Worm (Caenorhabditis elegans) whole organism, L4 larva: ENCODE measurements around the gene srlf-2.

Source experiments
- D1046.2 ChIP-seq: fragments of 200-800 bp; sonication (Bioruptor generic); IDR thresholded peaks from 2 replicates; pipeline ENCODE4 v1.3.6; 2022; ENCODE audit warnings: missing genetic modification characterization, missing compliant biosample characterization
- F37D6.2 ChIP-seq: sonication (generic microtip); optimal IDR thresholded peaks from 2 replicates; lab custom pipeline; 2016; ENCODE audit warnings: mild to moderate bottlenecking, missing genetic modification characterization, missing compliant biosample characterization
- Y48G9A.11 ChIP-seq: fragments of 200-800 bp; sonication (Bioruptor generic); IDR thresholded peaks from 2 replicates; pipeline ENCODE4 v1.3.6; 2022; ENCODE audit warnings: missing genetic modification reagents, missing genetic modification characterization, missing compliant biosample characterization
- Y5F2A.4 ChIP-seq: fragments of 200-800 bp; sonication (Bioruptor generic); optimal IDR thresholded peaks from 2 replicates; lab custom pipeline; 2018; ENCODE audit warnings: mild to moderate bottlenecking, missing genetic modification characterization, missing compliant biosample characterization
- Y75B8A.6 ChIP-seq: fragments of 200-800 bp; sonication (Bioruptor generic); IDR thresholded peaks from 2 replicates; pipeline ENCODE4 v1.3.6; 2022; ENCODE audit warnings: missing genetic modification reagents, missing genetic modification characterization, missing compliant biosample characterization
- ZK546.5 ChIP-seq, 2 experiments: sonication (generic microtip); optimal IDR thresholded peaks; 2 replicates each; lab custom pipeline; 2017; ENCODE audit warnings: missing biosample characterization in 2 of 2, missing genetic modification characterization in 2 of 2
- aha-1 ChIP-seq: fragments of 150-350 bp; peaks from one replicate; lab custom pipeline; 2014; ENCODE audit warnings: missing biosample characterization, missing genetic modification characterization
- aly-2 ChIP-seq: sonication (generic microtip); optimal IDR thresholded peaks from 2 replicates; lab custom pipeline; 2018; ENCODE audit warnings: missing biosample characterization, missing genetic modification characterization
- ama-1 ChIP-seq: fragments of 150-350 bp; optimal IDR thresholded peaks from 2 replicates; lab custom pipeline; 2014; ENCODE audit warnings: inconsistent platforms, mixed read lengths
- arid-1 ChIP-seq: fragments of 200-800 bp; sonication (Bioruptor generic); conservative IDR thresholded peaks from 2 replicates; pipeline ENCODE4 v1.3.6; 2022; ENCODE audit warnings: missing genetic modification reagents, missing genetic modification characterization, missing compliant biosample characterization
- attf-4 ChIP-seq: sonication (generic microtip); optimal IDR thresholded peaks from 3 replicates; lab custom pipeline; 2017; ENCODE audit warnings: missing biosample characterization, missing genetic modification characterization
- ceh-28 ChIP-seq: fragments of 150-350 bp; optimal IDR thresholded peaks from 2 replicates; lab custom pipeline; 2014; ENCODE audit warnings: missing biosample characterization, missing genetic modification reagents, missing genetic modification characterization
- ceh-62 ChIP-seq: sonication (generic microtip); optimal IDR thresholded peaks from 2 replicates; lab custom pipeline; 2017; ENCODE audit warnings: missing biosample characterization, missing genetic modification characterization
- cey-2 ChIP-seq: sonication (generic microtip); optimal IDR thresholded peaks from 3 replicates; lab custom pipeline; 2017; ENCODE audit warnings: missing genetic modification characterization, mild to moderate bottlenecking, missing compliant biosample characterization, antibody characterized with exemption, borderline replicate concordance; ENCODE audit not compliant: insufficient read depth
- ctbp-1 ChIP-seq: fragments of 200-800 bp; sonication (Bioruptor generic); IDR thresholded peaks from 2 replicates; pipeline ENCODE4 v1.3.6; 2022; ENCODE audit warnings: missing genetic modification reagents, missing genetic modification characterization, missing compliant biosample characterization
- daf-12 ChIP-seq: fragments of 150-350 bp; optimal IDR thresholded peaks from 2 replicates; lab custom pipeline; 2014; ENCODE audit warnings: missing biosample characterization, missing genetic modification reagents, missing genetic modification characterization
- daf-19 ChIP-seq: fragments of 200-800 bp; sonication (Bioruptor generic); conservative IDR thresholded peaks from 2 replicates; pipeline ENCODE4 v1.3.6; 2022; ENCODE audit warnings: missing genetic modification characterization, missing compliant biosample characterization
- daf-8 ChIP-seq: fragments of 200-800 bp; sonication (Bioruptor generic); IDR thresholded peaks from 2 replicates; pipeline ENCODE4 v1.3.6; 2022; ENCODE audit warnings: missing genetic modification characterization, missing compliant biosample characterization
- dmd-8 ChIP-seq: fragments of 200-800 bp; sonication (Bioruptor generic); IDR thresholded peaks from 2 replicates; pipeline ENCODE4 v1.3.6; 2022; ENCODE audit warnings: missing genetic modification characterization, missing compliant biosample characterization
- dmd-9 ChIP-seq: fragments of 200-800 bp; sonication (Bioruptor generic); IDR thresholded peaks from 2 replicates; pipeline ENCODE4 v1.3.6; 2022; ENCODE audit warnings: missing genetic modification reagents, missing genetic modification characterization, missing compliant biosample characterization
- dve-1 ChIP-seq: sonication (generic microtip); optimal IDR thresholded peaks from 2 replicates; lab custom pipeline; 2017; ENCODE audit warnings: antibody characterized with exemption, mild to moderate bottlenecking, missing genetic modification characterization, missing compliant biosample characterization; ENCODE audit not compliant: insufficient read depth
- egl-27 ChIP-seq: sonication (generic microtip); optimal IDR thresholded peaks from 3 replicates; lab custom pipeline; 2017; ENCODE audit warnings: missing biosample characterization, missing genetic modification reagents, missing genetic modification characterization
- hif-1 ChIP-seq, 2 experiments: sonication (generic microtip); optimal IDR thresholded peaks; 2 replicates each; lab custom pipeline; 2016 to 2017; ENCODE audit warnings: missing compliant biosample characterization in 2 of 2, missing genetic modification characterization in 2 of 2, missing genetic modification reagents in 2 of 2, missing genotype in 2 of 2, mild to moderate bottlenecking in 1 of 2
- hlh-30 ChIP-seq: sonication (generic microtip); optimal IDR thresholded peaks from 2 replicates; lab custom pipeline; 2017; ENCODE audit warnings: antibody characterized with exemption, mild to moderate bottlenecking, missing genetic modification characterization, missing compliant biosample characterization; ENCODE audit not compliant: insufficient read depth
- hmg-1.1 ChIP-seq: fragments of 200-800 bp; sonication (Bioruptor generic); IDR thresholded peaks from 2 replicates; pipeline ENCODE4 v1.3.6; 2022; ENCODE audit warnings: missing genetic modification reagents, missing genetic modification characterization, missing compliant biosample characterization
- lim-7 ChIP-seq: fragments of 200-800 bp; sonication (Bioruptor generic); IDR thresholded peaks from 2 replicates; pipeline ENCODE4 v1.3.6; 2022; ENCODE audit warnings: missing genetic modification characterization, missing compliant biosample characterization
- lin-1 ChIP-seq: fragments of 200-800 bp; sonication (Bioruptor generic); IDR thresholded peaks from 2 replicates; pipeline ENCODE4 v1.3.6; 2022; ENCODE audit warnings: missing genetic modification reagents, missing genetic modification characterization, missing compliant biosample characterization
- lir-3 ChIP-seq: sonication (generic microtip); optimal IDR thresholded peaks from 2 replicates; lab custom pipeline; 2016; ENCODE audit warnings: mild to moderate bottlenecking, missing genetic modification characterization, missing compliant biosample characterization
- lsy-2 ChIP-seq, 2 experiments: fragments of 150-350 bp in 1 of 2; sonication (generic microtip) in 1 of 2; optimal IDR thresholded peaks; 2 replicates each; lab custom pipeline; 2014 to 2017; ENCODE audit warnings: missing biosample characterization in 2 of 2, missing genetic modification characterization in 2 of 2
- mdl-1 ChIP-seq, 2 experiments: fragments of 150-350 bp in 1 of 2; sonication (generic microtip) in 1 of 2; optimal IDR thresholded peaks; 2 replicates each; lab custom pipeline; 2014 to 2017; ENCODE audit warnings: missing biosample characterization in 2 of 2, missing genetic modification characterization in 2 of 2
- mdt-29 ChIP-seq: fragments of 200-800 bp; sonication (Bioruptor generic); IDR thresholded peaks from 2 replicates; pipeline ENCODE4 v1.3.6; 2022; ENCODE audit warnings: missing genetic modification reagents, missing genetic modification characterization, missing compliant biosample characterization
- mxl-2 ChIP-seq: fragments of 200-800 bp; sonication (Bioruptor generic); conservative IDR thresholded peaks from 2 replicates; pipeline ENCODE4 v1.3.6; 2022; ENCODE audit warnings: missing genetic modification reagents, missing genetic modification characterization, missing compliant biosample characterization
- nhr-11 ChIP-seq: fragments of 150-350 bp; optimal IDR thresholded peaks from 2 replicates; lab custom pipeline; 2014; ENCODE audit warnings: missing biosample characterization, missing genetic modification characterization
- nhr-237 ChIP-seq: sonication (generic microtip); optimal IDR thresholded peaks from 2 replicates; lab custom pipeline; 2017; ENCODE audit warnings: missing biosample characterization, missing genetic modification characterization
- nhr-48 ChIP-seq: sonication (generic microtip); optimal IDR thresholded peaks from 2 replicates; lab custom pipeline; 2016; ENCODE audit warnings: mild to moderate bottlenecking, missing genetic modification characterization, missing compliant biosample characterization
- nhr-6 ChIP-seq: fragments of 150-350 bp; optimal IDR thresholded peaks from 2 replicates; lab custom pipeline; 2014; ENCODE audit warnings: missing biosample characterization, missing genetic modification characterization
- pha-4 ChIP-seq, 2 experiments: fragments of 150-350 bp in 1 of 2; fragments of 200-800 bp in 1 of 2; sonication (Bioruptor generic) in 1 of 2; IDR thresholded peaks in 1 of 2; optimal IDR thresholded peaks in 1 of 2; 2 replicates each; pipeline versions ENCODE4 v1.3.6 to Lab custom; 2014 to 2022; ENCODE audit warnings: missing genetic modification characterization in 2 of 2, missing genetic modification reagents in 2 of 2, missing biosample characterization in 1 of 2, missing compliant biosample characterization in 1 of 2
- sdz-12 ChIP-seq: fragments of 200-800 bp; sonication (Bioruptor generic); optimal IDR thresholded peaks from 2 replicates; lab custom pipeline; 2018; ENCODE audit warnings: mild to moderate bottlenecking, missing genetic modification characterization, missing compliant biosample characterization
- skn-1 ChIP-seq: fragments of 150-350 bp; optimal IDR thresholded peaks from 2 replicates; lab custom pipeline; 2014; ENCODE audit warnings: missing biosample characterization, missing genetic modification characterization
- snpc-1.2 ChIP-seq: fragments of 200-800 bp; sonication (Bioruptor generic); IDR thresholded peaks from 2 replicates; pipeline ENCODE4 v1.3.6; 2022; ENCODE audit warnings: missing genetic modification reagents, missing genetic modification characterization, missing compliant biosample characterization
- spr-3 ChIP-seq: fragments of 200-800 bp; sonication (Bioruptor generic); optimal IDR thresholded peaks from 2 replicates; lab custom pipeline; 2018; ENCODE audit warnings: mild to moderate bottlenecking, missing genetic modification characterization, missing compliant biosample characterization
- tra-1 ChIP-seq: fragments of 200-800 bp; sonication (Bioruptor generic); IDR thresholded peaks from 2 replicates; pipeline ENCODE4 v1.3.6; 2022; ENCODE audit warnings: missing genetic modification reagents, missing genetic modification characterization, missing compliant biosample characterization
- unc-39 ChIP-seq: sonication (generic microtip); optimal IDR thresholded peaks from 2 replicates; lab custom pipeline; 2017; ENCODE audit warnings: missing biosample characterization, missing genetic modification characterization
- unc-62 ChIP-seq, 3 experiments: fragments of 150-350 bp in 1 of 3; sonication (generic microtip); optimal IDR thresholded peaks in 2 of 3; peaks in 1 of 3; 1 replicate in 1 of 3; 2 replicates in 2 of 3; lab custom pipeline; 2014 to 2017; ENCODE audit warnings: missing biosample characterization in 3 of 3, missing genetic modification characterization in 3 of 3, missing genetic modification reagents in 3 of 3, missing genotype in 1 of 3
- vab-7 ChIP-seq: fragments of 200-800 bp; sonication (Bioruptor generic); IDR thresholded peaks from 2 replicates; pipeline ENCODE4 v1.3.6; 2022; ENCODE audit warnings: missing genetic modification reagents, missing genetic modification characterization, missing compliant biosample characterization
- zfp-2 ChIP-seq: sonication (generic microtip); optimal IDR thresholded peaks from 2 replicates; lab custom pipeline; 2016; ENCODE audit warnings: mild to moderate bottlenecking, missing genetic modification characterization, missing compliant biosample characterization
- zip-11 ChIP-seq: fragments of 200-800 bp; sonication (Bioruptor generic); IDR thresholded peaks from 2 replicates; pipeline ENCODE4 v1.3.6; 2022; ENCODE audit warnings: missing genetic modification characterization, missing compliant biosample characterization
- ztf-7 ChIP-seq: fragments of 150-350 bp; optimal IDR thresholded peaks from 2 replicates; lab custom pipeline; 2014; ENCODE audit warnings: missing biosample characterization, missing genetic modification characterization

The srlf-2 gene

ce11 chrIV:8530042-8531027 lies 40.3 kb downstream of the srlf-2 start (continued):
- TF ChIP-seq arid-1, result no peak
- no peak for TF ChIP-seq zfp-2 (tag; lab: Kevin White, UChicago)
- TF ChIP-seq spr-3 (GFP tag; lab: Kevin White, UChicago), result no peak
- TF ChIP-seq unc-62 (GFP tag; optimal IDR thresholded peaks at IDR 0.05 in 1 of 2; lab: Kevin White, UChicago), result peak; percentile 20 to 100
- TF ChIP-seq unc-62 (tag; optimal IDR thresholded peaks at IDR 0.05; lab: Kevin White, UChicago), result no peak
- no peak for TF ChIP-seq Y75B8A.6
- TF ChIP-seq skn-1, result no peak
- TF ChIP-seq vab-7, result no peak
- TF ChIP-seq lin-1 (GFP tag; lab: Robert Waterston, UW), result peak; percentile 88; the same call in 1 of the 2 replicates
- TF ChIP-seq aly-2 (tag; lab: Kevin White, UChicago), result no peak
- TF ChIP-seq aha-1, result peak; percentile 98
- no peak for TF ChIP-seq dmd-8 (GFP tag; lab: Robert Waterston, UW)
- TF ChIP-seq egl-27, result no peak
- TF ChIP-seq ctbp-1, result no peak
- no peak for TF ChIP-seq dmd-9
- TF ChIP-seq ceh-28 (tag; lab: Kevin White, UChicago), result no peak
- no peak for TF ChIP-seq daf-8 (GFP tag; lab: Robert Waterston, UW)
- TF ChIP-seq lsy-2 (tag; optimal IDR thresholded peaks at IDR 0.05; lab: Kevin White, UChicago), result peak; percentile 33 to 72
- no peak for TF ChIP-seq Y48G9A.11
- TF ChIP-seq zip-11 (GFP tag; lab: Robert Waterston, UW), result no peak
- TF ChIP-seq ama-1 (lab: Kevin White, UChicago), result peak; percentile 0
- no peak for TF ChIP-seq ztf-7
- TF ChIP-seq nhr-237, result no peak
- TF ChIP-seq F37D6.2 (tag; lab: Kevin White, UChicago), result no peak
- TF ChIP-seq hlh-30 (tag; lab: Kevin White, UChicago), result peak; percentile 92
- peak; percentile 46 to 94 for TF ChIP-seq mdl-1 (tag; optimal IDR thresholded peaks at IDR 0.05; lab: Kevin White, UChicago)
- TF ChIP-seq mdt-29 (GFP tag; lab: Robert Waterston, UW), result no peak
- TF ChIP-seq nhr-48 (tag; lab: Kevin White, UChicago), result peak; percentile 93
- peak; percentile 66; the same call in 1 of the 2 replicates for TF ChIP-seq pha-4 (GFP tag; IDR thresholded peaks at IDR 0.05; lab: Robert Waterston, UW)
- TF ChIP-seq pha-4 (tag; optimal IDR thresholded peaks at IDR 0.05; lab: Kevin White, UChicago), result no peak
- TF ChIP-seq tra-1, result peak; percentile 94
- no peak for TF ChIP-seq daf-19 (GFP tag; lab: Robert Waterston, UW)
- no peak for TF ChIP-seq mxl-2 (GFP tag; lab: Robert Waterston, UW)
- no peak for TF ChIP-seq ZK546.5 (tag; optimal IDR thresholded peaks at IDR 0.05; lab: Kevin White, UChicago)
- TF ChIP-seq nhr-6 (tag; lab: Kevin White, UChicago), result peak; percentile 91
- TF ChIP-seq daf-12 (tag; lab: Kevin White, UChicago), result no peak
- no peak for TF ChIP-seq nhr-11
- peak; percentile 95 for TF ChIP-seq cey-2 (tag; lab: Kevin White, UChicago)
- TF ChIP-seq lir-3 (tag; lab: Kevin White, UChicago), result no peak
- no peak for TF ChIP-seq unc-39 (tag; lab: Kevin White, UChicago)
- no peak for TF ChIP-seq ceh-62 (tag; lab: Kevin White, UChicago)
- no peak for TF ChIP-seq hmg-1.1 (GFP tag; lab: Robert Waterston, UW)
- no peak for TF ChIP-seq D1046.2 (GFP tag; lab: Robert Waterston, UW)
- no peak for TF ChIP-seq sdz-12 (GFP tag; lab: Kevin White, UChicago)
- peak; percentile 99 for TF ChIP-seq dve-1
- no peak for TF ChIP-seq attf-4 (tag; lab: Kevin White, UChicago)
- TF ChIP-seq snpc-1.2 (GFP tag; lab: Robert Waterston, UW), result no peak
- TF ChIP-seq hif-1 (tag; optimal IDR thresholded peaks at IDR 0.05; lab: Kevin White, UChicago), result peak in 1 of 2 experiments; percentile 61
- TF ChIP-seq Y5F2A.4 (GFP tag; lab: Kevin White, UChicago), result no peak
- no peak for TF ChIP-seq lim-7 (GFP tag; lab: Robert Waterston, UW)
